Worm (Caenorhabditis elegans) whole organism, L2 larva: ENCODE results near the gene fbxa-13.

Source experiments
- C34F6.9 ChIP-seq: fragments of 150-350 bp; optimal IDR thresholded peaks from 2 replicates; lab custom pipeline; 2014; ENCODE audit warnings: missing biosample characterization, missing genetic modification characterization
- F13H6.1 ChIP-seq: sonication (generic microtip); optimal IDR thresholded peaks from 2 replicates; lab custom pipeline; 2016; ENCODE audit warnings: missing genetic modification characterization, missing compliant biosample characterization
- R02D3.7 ChIP-seq: fragments of 150-350 bp; optimal IDR thresholded peaks from 2 replicates; lab custom pipeline; 2014; ENCODE audit warnings: missing biosample characterization, missing genetic modification characterization
- Y55F3AM.14 ChIP-seq: fragments of 200-800 bp; sonication (Bioruptor generic); optimal IDR thresholded peaks from 2 replicates; lab custom pipeline; 2018; ENCODE audit warnings: mild to moderate bottlenecking, missing genetic modification characterization, missing compliant biosample characterization
- alr-1 ChIP-seq: fragments of 150-350 bp; optimal IDR thresholded peaks from 2 replicates; lab custom pipeline; 2014; ENCODE audit warnings: missing biosample characterization, missing genetic modification characterization
- ceh-16 ChIP-seq: fragments of 150-350 bp; optimal IDR thresholded peaks from 2 replicates; lab custom pipeline; 2014; ENCODE audit warnings: missing biosample characterization, missing genetic modification characterization
- ceh-82 ChIP-seq: fragments of 150-350 bp; optimal IDR thresholded peaks from 2 replicates; lab custom pipeline; 2014; ENCODE audit warnings: missing biosample characterization, missing genetic modification characterization
- crh-2 ChIP-seq: sonication (generic microtip); optimal IDR thresholded peaks from 2 replicates; lab custom pipeline; 2017; ENCODE audit warnings: missing biosample characterization, missing genetic modification characterization
- dmd-4 ChIP-seq: sonication (generic microtip); optimal IDR thresholded peaks from 2 replicates; lab custom pipeline; 2017; ENCODE audit warnings: missing biosample characterization, missing genetic modification characterization
- egl-27 ChIP-seq: sonication (generic microtip); optimal IDR thresholded peaks from 3 replicates; lab custom pipeline; 2017; ENCODE audit warnings: missing biosample characterization, missing genetic modification reagents, missing genetic modification characterization
- elt-1 ChIP-seq: fragments of 150-350 bp; optimal IDR thresholded peaks from 2 replicates; lab custom pipeline; 2014; ENCODE audit warnings: missing biosample characterization, missing genetic modification characterization
- elt-3 ChIP-seq: sonication (generic microtip); optimal IDR thresholded peaks from 2 replicates; lab custom pipeline; 2017; ENCODE audit warnings: missing biosample characterization, missing genetic modification characterization
- fos-1 ChIP-seq: fragments of 150-350 bp; optimal IDR thresholded peaks from 2 replicates; lab custom pipeline; 2014; ENCODE audit warnings: missing biosample characterization, missing genetic modification characterization
- lin-13 ChIP-seq: fragments of 150-350 bp; optimal IDR thresholded peaks from 2 replicates; lab custom pipeline; 2014; ENCODE audit warnings: missing biosample characterization, missing genetic modification reagents, missing genetic modification characterization
- lin-39 ChIP-seq: fragments of 150-350 bp; optimal IDR thresholded peaks from 2 replicates; lab custom pipeline; 2014; ENCODE audit warnings: missing biosample characterization, missing genetic modification reagents, missing genetic modification characterization
- lsy-2 ChIP-seq, 2 experiments: fragments of 150-350 bp in 1 of 2; sonication (generic microtip) in 1 of 2; optimal IDR thresholded peaks; 2 replicates each; lab custom pipeline; 2014 to 2017; ENCODE audit warnings: missing biosample characterization in 2 of 2, missing genetic modification characterization in 2 of 2
- mbf-1 ChIP-seq: sonication (generic microtip); optimal IDR thresholded peaks from 2 replicates; lab custom pipeline; 2017; ENCODE audit warnings: missing biosample characterization, missing genetic modification characterization
- mdl-1 ChIP-seq, 2 experiments: fragments of 150-350 bp in 1 of 2; sonication (generic microtip) in 1 of 2; optimal IDR thresholded peaks; 2 replicates each; lab custom pipeline; 2017; ENCODE audit warnings: missing biosample characterization in 2 of 2, missing genetic modification characterization in 2 of 2
- nhr-11 ChIP-seq: fragments of 150-350 bp; optimal IDR thresholded peaks from 2 replicates; lab custom pipeline; 2014; ENCODE audit warnings: missing biosample characterization, missing genetic modification characterization
- nhr-12 ChIP-seq: fragments of 150-350 bp; optimal IDR thresholded peaks from 2 replicates; lab custom pipeline; 2014; ENCODE audit warnings: missing biosample characterization, missing genetic modification characterization
- nhr-237 ChIP-seq: fragments of 150-350 bp; optimal IDR thresholded peaks from 2 replicates; lab custom pipeline; 2014; ENCODE audit warnings: missing biosample characterization, missing genetic modification characterization
- nhr-25 ChIP-seq: fragments of 150-350 bp; sonication (generic microtip); optimal IDR thresholded peaks from 3 replicates; lab custom pipeline; 2014; ENCODE audit warnings: missing biosample characterization, missing genetic modification characterization
- peb-1 ChIP-seq: fragments of 150-350 bp; optimal IDR thresholded peaks from 2 replicates; lab custom pipeline; 2014; ENCODE audit warnings: missing biosample characterization, missing genetic modification characterization
- sem-4 ChIP-seq: fragments of 150-350 bp; optimal IDR thresholded peaks from 2 replicates; lab custom pipeline; 2014; ENCODE audit warnings: missing biosample characterization, missing genetic modification reagents, missing genetic modification characterization
- skn-1 ChIP-seq: sonication (generic microtip); optimal IDR thresholded peaks from 2 replicates; lab custom pipeline; 2017; ENCODE audit warnings: missing biosample characterization, missing genetic modification characterization
- sma-3 ChIP-seq: sonication (generic microtip); optimal IDR thresholded peaks from 2 replicates; lab custom pipeline; 2016; ENCODE audit warnings: missing genetic modification reagents, missing genetic modification characterization, missing compliant biosample characterization
- sma-9 ChIP-seq, 2 experiments: fragments of 150-350 bp in 1 of 2; sonication (generic microtip) in 1 of 2; optimal IDR thresholded peaks; 2 replicates each; lab custom pipeline; 2014 to 2016; ENCODE audit warnings: missing genetic modification characterization in 2 of 2, mild to moderate bottlenecking in 1 of 2, missing biosample characterization in 1 of 2, missing compliant biosample characterization in 1 of 2, missing genetic modification reagents in 1 of 2, moderate library complexity in 1 of 2
- unc-55 ChIP-seq: fragments of 150-350 bp; sonication (generic microtip); optimal IDR thresholded peaks from 3 replicates; lab custom pipeline; 2014; ENCODE audit warnings: missing biosample characterization, missing genetic modification reagents, missing genetic modification characterization
- unc-62 ChIP-seq: fragments of 150-350 bp; optimal IDR thresholded peaks from 2 replicates; lab custom pipeline; 2014; ENCODE audit warnings: missing biosample characterization, missing genetic modification reagents, missing genetic modification characterization
- zag-1 ChIP-seq: fragments of 150-350 bp; optimal IDR thresholded peaks from 2 replicates; lab custom pipeline; 2014; ENCODE audit warnings: missing biosample characterization, missing genetic modification characterization
- ztf-1 ChIP-seq: fragments of 200-800 bp; sonication (Bioruptor generic); conservative IDR thresholded peaks from 2 replicates; pipeline ENCODE4 v1.3.6; 2022; ENCODE audit warnings: missing genetic modification characterization, missing compliant biosample characterization
- ztf-11 ChIP-seq: sonication (generic microtip); optimal IDR thresholded peaks from 2 replicates; lab custom pipeline; 2017; ENCODE audit warnings: missing biosample characterization, missing genetic modification characterization
- ztf-4 ChIP-seq: fragments of 150-350 bp; optimal IDR thresholded peaks from 2 replicates; lab custom pipeline; 2014; ENCODE audit warnings: missing biosample characterization, missing genetic modification characterization

fbxa-13 gene

DNA sequence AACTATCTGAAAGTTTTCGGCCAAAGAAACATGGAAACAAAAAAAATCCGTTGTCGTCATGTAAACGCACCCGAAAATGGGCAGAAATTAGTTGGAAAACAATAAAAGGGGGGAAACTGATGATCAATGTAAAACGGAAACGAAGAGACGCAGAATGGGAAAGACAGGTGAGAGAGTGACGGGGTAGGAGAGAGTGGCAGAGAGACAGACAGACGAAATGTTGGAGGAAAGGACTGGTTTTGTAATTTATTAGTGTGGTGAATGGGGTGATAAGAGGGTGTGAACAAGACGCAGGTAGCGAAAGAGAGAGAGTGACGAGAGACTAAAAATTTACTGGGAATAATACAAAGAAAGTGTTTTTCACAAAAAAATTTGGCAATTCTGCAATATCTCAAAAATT lies 24.7 kb downstream of the fbxa-13 start (continued):
- TF ChIP-seq nhr-237 (tag; lab: Kevin White, UChicago) (no peak), mdl-1 (tag; optimal IDR thresholded peaks at IDR 0.05; lab: Kevin White, UChicago) (no peak), crh-2 (tag; lab: Kevin White, UChicago) (peak; percentile 88), C34F6.9 (tag; lab: Kevin White, UChicago) (peak; percentile 74), lin-13 (GFP tag; lab: Kevin White, UChicago) (peak; percentile 64), ztf-4 (no peak), peb-1 (no peak)

DNA sequence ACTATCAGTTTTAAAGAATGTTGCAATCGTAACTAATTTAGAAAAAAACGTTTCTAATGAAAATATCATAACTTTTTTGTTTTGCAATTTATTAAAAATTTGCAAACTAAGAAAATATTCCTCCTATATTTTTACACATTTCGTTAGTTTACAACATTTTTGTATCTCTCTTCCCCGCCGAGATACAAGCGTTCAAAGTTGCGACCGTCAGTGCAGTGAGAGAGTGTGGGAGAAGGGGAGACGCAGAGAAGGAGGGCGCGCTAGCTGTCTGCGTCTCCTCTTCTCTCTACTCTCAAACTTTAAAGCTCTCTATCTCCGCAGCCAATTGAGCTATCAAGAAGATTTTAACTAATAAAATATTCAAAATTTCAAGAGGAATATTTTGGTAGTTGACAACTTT lies 25.3 kb downstream of the fbxa-13 start:
- TF ChIP-seq ceh-16: no peak
- no peak for TF ChIP-seq elt-1 (tag; lab: Kevin White, UChicago)
- no peak for TF ChIP-seq dmd-4 (tag; lab: Kevin White, UChicago)
- TF ChIP-seq mdl-1 (tag; optimal IDR thresholded peaks at IDR 0.05; lab: Kevin White, UChicago): no peak
- TF ChIP-seq skn-1 (tag; lab: Kevin White, UChicago): no peak
- no peak for TF ChIP-seq alr-1 (tag; lab: Kevin White, UChicago)
- TF ChIP-seq nhr-237 (tag; lab: Kevin White, UChicago): no peak
- TF ChIP-seq lsy-2 (tag; optimal IDR thresholded peaks at IDR 0.05; lab: Kevin White, UChicago): no peak
- TF ChIP-seq Y55F3AM.14 (GFP tag; lab: Kevin White, UChicago): no peak
- no peak for TF ChIP-seq elt-3 (tag; lab: Kevin White, UChicago)
- TF ChIP-seq R02D3.7: no peak
- TF ChIP-seq zag-1 (tag; lab: Kevin White, UChicago): no peak
- TF ChIP-seq fos-1 (tag; lab: Kevin White, UChicago): no peak
- no peak for TF ChIP-seq ztf-4
- TF ChIP-seq, all 48 proteins: peak for 0

DNA sequence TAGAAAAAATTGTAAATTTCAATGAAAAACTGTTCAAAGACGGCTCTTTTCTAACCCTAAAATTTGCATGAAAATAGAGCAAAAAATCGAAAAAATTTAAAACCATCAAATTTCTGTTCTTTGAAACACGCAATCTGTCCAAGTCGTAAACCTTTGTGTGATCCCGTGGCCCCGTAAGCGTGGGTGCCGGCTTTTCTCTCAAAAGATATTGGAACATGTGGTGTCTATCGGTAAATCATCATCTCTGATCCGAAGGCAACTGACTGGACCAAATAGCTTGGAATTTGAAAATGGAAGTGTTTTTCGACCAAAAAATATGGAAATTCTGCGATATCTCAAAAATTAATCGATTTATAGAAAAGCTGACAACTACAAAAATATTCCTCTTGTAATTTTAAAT lies 27.0 kb downstream of the fbxa-13 start:
- TF ChIP-seq egl-27 (no peak), F13H6.1 (peak; percentile 9)

DNA sequence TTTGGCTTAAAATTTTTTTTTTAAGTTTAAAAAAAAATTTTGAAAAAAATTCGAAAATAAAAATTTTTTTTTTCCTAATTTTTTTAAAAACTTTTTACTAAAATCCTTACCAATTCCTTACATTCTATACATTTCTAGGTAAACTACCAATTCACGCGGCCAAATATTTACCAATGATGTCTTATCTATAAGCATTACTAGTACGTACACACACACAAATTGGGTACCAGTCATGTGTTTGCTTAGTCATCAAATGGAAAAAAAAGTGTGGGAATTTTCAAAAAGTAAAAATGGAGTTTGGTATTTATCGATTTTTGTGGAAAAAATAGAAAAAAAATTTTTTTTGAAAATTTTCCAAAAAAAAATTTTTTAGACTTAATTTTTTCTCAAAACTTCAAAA lies 29.1 kb downstream of the fbxa-13 start, which contains the start of gene Y22D7AR.6:
Gene Y22D7AR.6 (minus strand): TSS at position 134 of the 400 bp plus-strand sequence.
- no peak for TF ChIP-seq mdl-1 (tag; optimal IDR thresholded peaks at IDR 0.05; lab: Kevin White, UChicago)
- TF ChIP-seq nhr-11 (tag; lab: Kevin White, UChicago): no peak
- no peak for TF ChIP-seq lin-39 (tag; lab: Kevin White, UChicago)
- no peak for TF ChIP-seq ztf-11 (tag; lab: Kevin White, UChicago)
- no peak for TF ChIP-seq lsy-2 (tag; optimal IDR thresholded peaks at IDR 0.05; lab: Kevin White, UChicago)
- TF ChIP-seq ztf-1 (GFP tag; lab: Robert Waterston, UW): no peak
- TF ChIP-seq sma-9 (GFP tag; optimal IDR thresholded peaks at IDR 0.05; lab: Kevin White, UChicago): no peak
- no peak for TF ChIP-seq sma-9 (tag; optimal IDR thresholded peaks at IDR 0.05; lab: Kevin White, UChicago)
- TF ChIP-seq unc-55: no peak
- no peak for TF ChIP-seq elt-1 (tag; lab: Kevin White, UChicago)
- TF ChIP-seq sem-4 (tag; lab: Kevin White, UChicago): no peak
- no peak for TF ChIP-seq alr-1 (tag; lab: Kevin White, UChicago)
- TF ChIP-seq unc-62 (GFP tag; lab: Kevin White, UChicago): no peak
- no peak for TF ChIP-seq sma-3 (GFP tag; lab: Kevin White, UChicago)
- TF ChIP-seq elt-3 (tag; lab: Kevin White, UChicago): no peak
- no peak for TF ChIP-seq nhr-25

- no peak for TF ChIP-seq nhr-237 (tag; lab: Kevin White, UChicago)
- TF ChIP-seq fos-1 (tag; lab: Kevin White, UChicago): no peak
- TF ChIP-seq sem-4 (tag; lab: Kevin White, UChicago): no peak
- no peak for TF ChIP-seq mbf-1
- no peak for TF ChIP-seq crh-2 (tag; lab: Kevin White, UChicago)
- TF ChIP-seq ztf-4: no peak
- TF ChIP-seq C34F6.9 (tag; lab: Kevin White, UChicago): no peak
Observed at ce11 chrIII:1674760-1675159, 30.9 kb downstream of the fbxa-13 start.

DNA sequence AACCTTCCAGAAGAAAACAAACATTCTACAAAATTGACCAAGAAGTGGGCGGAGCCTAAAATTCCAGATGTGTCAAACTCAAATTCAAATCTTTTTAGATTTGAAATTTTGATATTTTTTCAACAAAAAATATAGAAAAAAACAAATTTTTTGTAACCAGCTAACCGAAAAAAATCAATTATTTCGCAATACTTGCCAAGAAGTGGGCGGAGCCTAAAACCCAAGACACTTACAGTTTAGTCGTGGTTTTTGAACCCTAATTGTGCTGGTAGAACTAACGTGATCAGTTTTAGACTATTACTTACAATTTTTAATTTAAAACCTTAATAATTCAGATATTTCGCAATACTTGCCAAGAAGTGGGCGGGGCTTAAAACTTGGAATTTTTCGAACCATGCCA lies 32.4 kb downstream of the fbxa-13 start:
- no peak for TF ChIP-seq F13H6.1
- TF ChIP-seq ztf-1 (GFP tag; lab: Robert Waterston, UW): no peak
- no peak for TF ChIP-seq ceh-16
- TF ChIP-seq R02D3.7: no peak
- no peak for TF ChIP-seq ceh-82 (tag; lab: Kevin White, UChicago)
- no peak for TF ChIP-seq nhr-12 (tag; lab: Kevin White, UChicago)
- no peak for TF ChIP-seq egl-27
- TF ChIP-seq zag-1 (tag; lab: Kevin White, UChicago): no peak
- TF ChIP-seq elt-3 (tag; lab: Kevin White, UChicago): no peak
